Worm (Caenorhabditis elegans) whole organism, L3 larva: ENCODE measurements around the gene sto-6.

ENCODE experiments used
- ZK546.5 ChIP-seq: sonication (generic microtip); optimal IDR thresholded peaks from 2 replicates; lab custom pipeline; 2017; ENCODE audit warnings: missing biosample characterization, missing genetic modification characterization
- ama-1 ChIP-seq: fragments of 150-350 bp; optimal IDR thresholded peaks from 2 replicates; lab custom pipeline; 2018
- ceh-28 ChIP-seq: fragments of 150-350 bp; optimal IDR thresholded peaks from 2 replicates; lab custom pipeline; 2014; ENCODE audit warnings: missing biosample characterization, missing genetic modification reagents, missing genetic modification characterization
- ceh-82 ChIP-seq: fragments of 150-350 bp; optimal IDR thresholded peaks from 2 replicates; lab custom pipeline; 2014; ENCODE audit warnings: missing biosample characterization, missing genetic modification characterization
- egl-27 ChIP-seq: sonication (generic microtip); optimal IDR thresholded peaks from 4 replicates; lab custom pipeline; 2017; ENCODE audit warnings: missing biosample characterization, missing genetic modification reagents, missing genetic modification characterization
- egl-5 ChIP-seq: fragments of 150-350 bp; optimal IDR thresholded peaks from 2 replicates; lab custom pipeline; 2017; ENCODE audit warnings: missing biosample characterization, missing genetic modification reagents, missing genetic modification characterization, inconsistent platforms
- elt-1 ChIP-seq: fragments of 150-350 bp; optimal IDR thresholded peaks from 2 replicates; lab custom pipeline; 2014; ENCODE audit warnings: missing biosample characterization, missing genetic modification characterization
- elt-2 ChIP-seq: sonication (generic microtip); optimal IDR thresholded peaks from 2 replicates; lab custom pipeline; 2016; ENCODE audit warnings: missing genetic modification reagents, mild to moderate bottlenecking, missing genetic modification characterization, missing compliant biosample characterization
- elt-3 ChIP-seq, 3 experiments: fragments of 150-350 bp in 1 of 3; sonication (generic microtip) in 2 of 3; optimal IDR thresholded peaks; 2 replicates in 2 of 3; 4 replicates in 1 of 3; lab custom pipeline; 2014 to 2017; ENCODE audit warnings: missing biosample characterization in 3 of 3, missing genetic modification characterization in 3 of 3
- fkh-10 ChIP-seq: sonication (generic microtip); optimal IDR thresholded peaks from 2 replicates; lab custom pipeline; 2017; ENCODE audit warnings: missing biosample characterization, missing genetic modification reagents, missing genetic modification characterization
- fos-1 ChIP-seq: fragments of 150-350 bp; optimal IDR thresholded peaks from 2 replicates; lab custom pipeline; 2014; ENCODE audit warnings: missing biosample characterization, missing genetic modification characterization
- hmg-11 ChIP-seq: sonication (generic microtip); optimal IDR thresholded peaks from 2 replicates; lab custom pipeline; 2016; ENCODE audit warnings: missing genetic modification characterization, missing compliant biosample characterization
- jun-1 ChIP-seq: fragments of 150-350 bp; optimal IDR thresholded peaks from 2 replicates; lab custom pipeline; 2014; ENCODE audit warnings: missing biosample characterization, missing genetic modification reagents, missing genetic modification characterization
- lin-15B ChIP-seq: fragments of 150-350 bp; optimal IDR thresholded peaks from 2 replicates; lab custom pipeline; 2014; ENCODE audit warnings: missing biosample characterization, missing genetic modification characterization
- lin-39 ChIP-seq: fragments of 150-350 bp; optimal IDR thresholded peaks from 2 replicates; lab custom pipeline; 2018; ENCODE audit warnings: missing biosample characterization, missing genetic modification reagents, missing genetic modification characterization
- mdl-1 ChIP-seq: fragments of 150-350 bp; optimal IDR thresholded peaks from 2 replicates; lab custom pipeline; 2014; ENCODE audit warnings: missing biosample characterization, missing genetic modification characterization
- mml-1 ChIP-seq: fragments of 150-350 bp; sonication (generic microtip); optimal IDR thresholded peaks from 3 replicates; lab custom pipeline; 2014; ENCODE audit warnings: missing biosample characterization, missing genetic modification characterization
- nfya-1 ChIP-seq: sonication (generic microtip); optimal IDR thresholded peaks from 2 replicates; lab custom pipeline; 2017; ENCODE audit warnings: missing genetic modification characterization, mild to moderate bottlenecking, missing compliant biosample characterization, antibody characterized with exemption, moderate library complexity; ENCODE audit not compliant: insufficient read depth
- nhr-12 ChIP-seq: fragments of 150-350 bp; optimal IDR thresholded peaks from 2 replicates; lab custom pipeline; 2014; ENCODE audit warnings: missing biosample characterization, missing genetic modification characterization
- nhr-23 ChIP-seq: fragments of 150-350 bp; optimal IDR thresholded peaks from 2 replicates; lab custom pipeline; 2014; ENCODE audit warnings: missing biosample characterization, missing genetic modification reagents, missing genetic modification characterization
- nhr-237 ChIP-seq: fragments of 150-350 bp; optimal IDR thresholded peaks from 2 replicates; lab custom pipeline; 2014; ENCODE audit warnings: missing biosample characterization, missing genetic modification characterization
- nhr-25 ChIP-seq: sonication (generic microtip); optimal IDR thresholded peaks from 2 replicates; lab custom pipeline; 2017; ENCODE audit warnings: missing biosample characterization, missing genetic modification characterization
- nhr-43 ChIP-seq: sonication (generic microtip); optimal IDR thresholded peaks from 2 replicates; lab custom pipeline; 2016; ENCODE audit warnings: mild to moderate bottlenecking, missing genetic modification characterization, missing compliant biosample characterization; ENCODE audit not compliant: poor library complexity, severe bottlenecking
- nhr-67 ChIP-seq: fragments of 150-350 bp; optimal IDR thresholded peaks from 2 replicates; lab custom pipeline; 2014; ENCODE audit warnings: missing biosample characterization, missing genetic modification characterization
- nhr-77 ChIP-seq: fragments of 150-350 bp; optimal IDR thresholded peaks from 2 replicates; lab custom pipeline; 2014; ENCODE audit warnings: missing biosample characterization, missing genetic modification characterization
- pha-4 ChIP-seq: fragments of 150-350 bp; optimal IDR thresholded peaks from 2 replicates; lab custom pipeline; 2014; ENCODE audit warnings: missing biosample characterization, missing genetic modification reagents, missing genetic modification characterization
- pqm-1 ChIP-seq: fragments of 150-350 bp; optimal IDR thresholded peaks from 2 replicates; lab custom pipeline; 2017; ENCODE audit warnings: missing biosample characterization, missing genetic modification characterization, inconsistent platforms
- sea-2 ChIP-seq: fragments of 150-350 bp; sonication (generic microtip); optimal IDR thresholded peaks from 4 replicates; lab custom pipeline; 2014; ENCODE audit warnings: missing biosample characterization, missing genetic modification reagents, missing genetic modification characterization
- skn-1 ChIP-seq: fragments of 150-350 bp; optimal IDR thresholded peaks from 2 replicates; lab custom pipeline; 2014; ENCODE audit warnings: missing biosample characterization, missing genetic modification characterization
- snpc-4 ChIP-seq: fragments of 150-350 bp; optimal IDR thresholded peaks from 2 replicates; lab custom pipeline; 2014; ENCODE audit warnings: missing biosample characterization, missing genetic modification characterization
- tbx-2 ChIP-seq: sonication (generic microtip); optimal IDR thresholded peaks from 2 replicates; lab custom pipeline; 2016; ENCODE audit warnings: mild to moderate bottlenecking, missing genetic modification characterization, missing compliant biosample characterization
- unc-39 ChIP-seq: sonication (generic microtip); optimal IDR thresholded peaks from 4 replicates; lab custom pipeline; 2017; ENCODE audit warnings: missing biosample characterization, missing genetic modification characterization
- unc-62 ChIP-seq: fragments of 150-350 bp; sonication (generic microtip); optimal IDR thresholded peaks from 4 replicates; lab custom pipeline; 2014; ENCODE audit warnings: missing biosample characterization, missing genetic modification reagents, missing genetic modification characterization
- ztf-11 ChIP-seq: fragments of 150-350 bp; optimal IDR thresholded peaks from 2 replicates; lab custom pipeline; 2014; ENCODE audit warnings: missing biosample characterization, missing genetic modification characterization
- ztf-4 ChIP-seq: fragments of 150-350 bp; optimal IDR thresholded peaks from 2 replicates; lab custom pipeline; 2014; ENCODE audit warnings: missing biosample characterization, missing genetic modification characterization

sto-6 gene

DNA sequence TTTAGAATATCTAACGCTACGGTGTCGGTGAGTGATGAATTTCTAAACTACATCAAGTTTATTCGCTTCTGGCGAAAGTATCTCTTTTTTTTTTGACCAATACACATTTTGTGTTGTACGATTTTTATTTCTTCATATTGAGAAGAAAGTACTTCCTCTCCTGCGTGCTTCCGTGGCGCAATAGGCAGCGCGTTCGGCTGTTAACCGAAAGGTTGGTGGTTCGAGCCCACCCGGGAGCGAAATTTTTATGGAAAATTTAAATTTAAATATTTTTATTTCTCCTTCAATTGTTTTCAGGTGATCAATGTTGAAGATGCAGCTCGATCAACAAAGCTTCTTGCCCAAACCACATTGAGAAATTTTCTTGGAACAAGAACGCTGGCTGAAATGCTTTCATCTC lies 13.3 kb downstream of the sto-6 start:
- no peak for TF ChIP-seq mml-1 (tag; lab: Kevin White, UChicago)
- TF ChIP-seq nhr-43 (tag; lab: Kevin White, UChicago), result peak; percentile 64
- no peak for TF ChIP-seq unc-62 (GFP tag; lab: Kevin White, UChicago)
- peak; percentile 50 for TF ChIP-seq nhr-23
- TF ChIP-seq ZK546.5 (tag; lab: Kevin White, UChicago), result no peak
- peak; percentile 12 for TF ChIP-seq hmg-11 (tag; lab: Kevin White, UChicago)
- TF ChIP-seq elt-2 (tag; lab: Kevin White, UChicago), result peak; percentile 42
- TF ChIP-seq ceh-28 (tag; lab: Kevin White, UChicago), result no peak
- peak; percentile 5 for TF ChIP-seq tbx-2

DNA sequence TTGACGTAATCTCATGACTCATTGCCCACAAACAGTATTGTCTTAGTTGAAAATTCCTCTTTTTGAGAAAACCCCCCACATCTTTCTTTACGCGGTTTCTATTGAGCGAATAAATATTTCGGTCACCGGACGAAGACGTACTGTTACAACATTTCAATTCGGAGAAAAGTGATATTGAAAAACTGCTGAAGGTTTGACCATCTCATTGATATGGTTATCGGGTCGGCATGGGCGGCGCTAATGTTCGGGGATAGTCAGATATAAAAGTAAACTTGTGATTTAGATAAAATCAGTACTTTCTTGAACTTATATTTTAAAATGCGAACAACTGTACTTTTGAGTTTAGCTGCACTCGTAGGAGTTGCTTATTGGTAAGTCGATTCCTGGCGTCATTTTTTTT lies 15.0 kb downstream of the sto-6 start, which contains the start of gene T04F8.8:
Gene T04F8.8 (plus strand): TSS at position 301 of the 400 bp plus-strand sequence.
- TF ChIP-seq nhr-23 (peak; percentile 19), nhr-237 (no peak)

DNA sequence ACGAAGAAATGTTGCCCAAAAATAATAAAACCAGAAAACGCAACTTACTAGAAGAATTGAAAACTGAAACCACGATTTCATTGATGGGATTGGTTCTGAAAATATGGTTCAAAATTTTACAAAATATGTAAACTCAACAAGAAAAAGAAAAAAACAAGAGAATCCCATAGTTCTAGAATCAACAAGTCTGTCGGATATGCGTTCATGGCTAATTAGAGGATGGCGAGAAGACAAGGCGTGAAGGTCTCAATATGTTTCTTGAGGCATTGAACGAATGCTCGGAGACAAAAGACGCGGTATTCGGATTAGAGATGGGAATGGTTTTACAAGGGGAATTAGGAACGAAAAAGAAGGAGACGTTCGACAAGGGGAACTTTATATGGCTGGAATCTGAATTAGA lies 18.5 kb downstream of the sto-6 start, which contains the start of gene cutl-11:
Gene cutl-11 (minus strand): TSS at position 101 of the 400 bp plus-strand sequence.
- TF ChIP-seq mdl-1 (tag; lab: Kevin White, UChicago), result no peak
- no peak for TF ChIP-seq ceh-28 (tag; lab: Kevin White, UChicago)
- no peak for TF ChIP-seq egl-27
- TF ChIP-seq ama-1, result no peak
- TF ChIP-seq elt-1, result no peak
- TF ChIP-seq nhr-12 (tag; lab: Kevin White, UChicago), result no peak
- TF ChIP-seq lin-39 (tag; lab: Kevin White, UChicago), result no peak
- TF ChIP-seq fos-1 (tag; lab: Kevin White, UChicago), result no peak
- TF ChIP-seq sea-2 (GFP tag; lab: Kevin White, UChicago), result no peak
- no peak for TF ChIP-seq nhr-67 (tag; lab: Kevin White, UChicago)
- no peak for TF ChIP-seq ztf-4 (tag; lab: Kevin White, UChicago)
- no peak for TF ChIP-seq ceh-82 (tag; lab: Kevin White, UChicago)
- TF ChIP-seq elt-3 (tag; optimal IDR thresholded peaks at IDR 0.05; lab: Kevin White, UChicago), result no peak
- TF ChIP-seq ztf-11 (tag; lab: Kevin White, UChicago), result no peak

DNA sequence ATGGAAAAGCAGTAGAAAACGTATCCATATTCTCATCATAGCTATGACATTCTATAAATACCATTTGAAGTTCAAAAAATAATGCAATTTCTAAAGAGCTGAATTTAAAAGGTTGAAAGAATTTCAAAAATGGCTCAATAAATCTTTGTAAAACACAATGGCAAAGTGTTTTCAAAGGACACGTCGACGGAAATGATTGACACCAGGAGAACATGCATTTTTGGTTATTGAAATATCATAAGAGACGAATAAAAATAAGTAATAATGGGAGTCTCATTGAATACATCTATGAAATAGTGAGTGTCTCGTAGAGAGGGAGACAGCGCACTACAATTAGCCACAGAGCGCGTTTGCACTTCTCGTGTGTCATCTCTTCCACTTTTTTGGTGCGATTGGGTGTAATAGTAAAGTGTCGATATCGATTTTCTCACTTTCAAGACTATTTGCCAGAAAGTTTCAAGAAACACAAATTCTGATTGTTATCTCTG lies 24.4 kb downstream of the sto-6 start, which contains the start of gene T04F8.2:
Gene T04F8.2 (minus strand): TSS at position 51 of the 488 bp plus-strand sequence.
- TF ChIP-seq lin-15B (tag; lab: Kevin White, UChicago), result peak; percentile 50
- peak; percentile 21 for TF ChIP-seq nhr-43 (tag; lab: Kevin White, UChicago)
- TF ChIP-seq ceh-28 (tag; lab: Kevin White, UChicago), result peak; percentile 49
- TF ChIP-seq snpc-4 (tag; lab: Kevin White, UChicago), result peak; percentile 58
- TF ChIP-seq hmg-11 (tag; lab: Kevin White, UChicago), result peak; percentile 59
- TF ChIP-seq sea-2 (GFP tag; lab: Kevin White, UChicago), result no peak
- no peak for TF ChIP-seq unc-39 (tag; lab: Kevin White, UChicago)
- TF ChIP-seq ama-1, result no peak
- no peak for TF ChIP-seq fkh-10 (GFP tag; lab: Kevin White, UChicago)
- TF ChIP-seq ztf-11 (tag; lab: Kevin White, UChicago), result no peak
- TF ChIP-seq lin-39 (tag; lab: Kevin White, UChicago), result peak; percentile 69
- TF ChIP-seq jun-1 (tag; lab: Kevin White, UChicago), result peak; percentile 28
- no peak for TF ChIP-seq nhr-237
- no peak for TF ChIP-seq elt-3 (tag; optimal IDR thresholded peaks at IDR 0.05; lab: Kevin White, UChicago)
- TF ChIP-seq egl-5 (tag; lab: Kevin White, UChicago), result peak; percentile 64
- TF ChIP-seq tbx-2, result no peak
- TF ChIP-seq nhr-77, result no peak
- no peak for TF ChIP-seq nhr-12 (tag; lab: Kevin White, UChicago)
- TF ChIP-seq elt-1, result no peak
- TF ChIP-seq nhr-25 (tag; lab: Kevin White, UChicago), result peak; percentile 63
- peak; percentile 58 for TF ChIP-seq skn-1
- no peak for TF ChIP-seq ceh-82 (tag; lab: Kevin White, UChicago)
- no peak for TF ChIP-seq mml-1 (tag; lab: Kevin White, UChicago)
- peak; percentile 50 for TF ChIP-seq elt-2 (tag; lab: Kevin White, UChicago)
- peak; percentile 86 for TF ChIP-seq pha-4
- peak; percentile 68 for TF ChIP-seq nfya-1 (tag; lab: Kevin White, UChicago)
- TF ChIP-seq pqm-1 (tag; lab: Kevin White, UChicago), result peak; percentile 42
- TF ChIP-seq nhr-23, result peak; percentile 56
